Worm (Caenorhabditis elegans) whole organism, L1 larva: ENCODE data around the gene clec-39.

Experiments
- aha-1 ChIP-seq: fragments of 150-350 bp; optimal IDR thresholded peaks from 2 replicates; lab custom pipeline; 2014; ENCODE audit warnings: missing biosample characterization, missing genetic modification characterization
- ama-1 ChIP-seq: fragments of 150-350 bp; optimal IDR thresholded peaks from 2 replicates; lab custom pipeline; 2014
- ceh-82 ChIP-seq, 3 experiments: fragments of 150-350 bp in 1 of 3; sonication (generic microtip) in 2 of 3; optimal IDR thresholded peaks; 2 replicates each; lab custom pipeline; 2014 to 2017; ENCODE audit warnings: missing biosample characterization in 3 of 3, missing genetic modification characterization in 3 of 3
- fos-1 ChIP-seq: fragments of 150-350 bp; optimal IDR thresholded peaks from 2 replicates; lab custom pipeline; 2014; ENCODE audit warnings: missing biosample characterization, missing genetic modification characterization
- lin-13 ChIP-seq: fragments of 150-350 bp; optimal IDR thresholded peaks from 2 replicates; lab custom pipeline; 2014; ENCODE audit warnings: missing biosample characterization, missing genetic modification reagents, missing genetic modification characterization
- lin-15B ChIP-seq: fragments of 150-350 bp; sonication (generic microtip); optimal IDR thresholded peaks from 3 replicates; lab custom pipeline; 2014; ENCODE audit warnings: missing biosample characterization, missing genetic modification characterization
- lin-35 ChIP-seq, 2 experiments: fragments of 150-350 bp; optimal IDR thresholded peaks; 2 replicates each; lab custom pipeline; 2014; ENCODE audit warnings: missing biosample characterization in 2 of 2, missing genetic modification characterization in 2 of 2, missing genetic modification reagents in 2 of 2
- nhr-237 ChIP-seq: fragments of 150-350 bp; optimal IDR thresholded peaks from 2 replicates; lab custom pipeline; 2014; ENCODE audit warnings: missing biosample characterization, missing genetic modification characterization
- snu-23 ChIP-seq: sonication (generic microtip); optimal IDR thresholded peaks from 2 replicates; lab custom pipeline; 2016; ENCODE audit warnings: missing genetic modification characterization, missing compliant biosample characterization

DNA sequence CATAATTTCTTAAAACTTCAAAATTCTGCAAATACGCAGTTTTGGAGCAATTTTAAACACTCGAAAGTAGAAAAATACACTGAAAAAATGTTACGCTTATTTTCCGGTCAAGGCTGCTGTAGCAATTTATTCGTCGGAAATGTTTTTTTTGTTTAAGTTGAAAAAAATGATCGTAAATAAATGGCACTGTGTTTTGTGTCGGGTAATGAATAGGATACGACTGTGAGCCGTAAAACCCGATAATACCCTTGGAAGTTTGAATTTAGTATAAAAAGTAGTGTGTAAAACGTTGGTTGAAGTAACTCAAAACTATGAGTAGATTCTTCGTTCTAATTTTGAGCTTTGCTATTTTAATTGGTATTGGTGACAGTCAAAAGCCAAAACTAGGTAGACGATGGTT is 12.2 kb upstream of the clec-39 start, which contains the start of gene T25E12.14:
- TF ChIP-seq nhr-237 (no peak), lin-35 (GFP tag; optimal IDR thresholded peaks at IDR 0.05; lab: Kevin White, UChicago) (no peak), fos-1 (tag; lab: Kevin White, UChicago) (no peak), ceh-82 (tag; optimal IDR thresholded peaks at IDR 0.05; lab: Kevin White, UChicago) (no peak), ama-1 (no peak), snu-23 (GFP tag; lab: Kevin White, UChicago) (no peak), lin-15B (no peak), lin-13 (no peak), aha-1 (tag; lab: Kevin White, UChicago) (no peak)
